Worm (Caenorhabditis elegans) whole organism, young adult: ENCODE results near the gene trr-1.

Source experiments
- B0019.2 ChIP-seq: fragments of 200-800 bp; sonication (Bioruptor generic); conservative IDR thresholded peaks from 2 replicates; pipeline ENCODE4 v1.3.6; 2022; ENCODE audit warnings: missing genetic modification reagents, missing genetic modification characterization, missing compliant biosample characterization
- D2030.7 ChIP-seq: fragments of 200-800 bp; sonication (Bioruptor generic); IDR thresholded peaks from 2 replicates; pipeline ENCODE4 v1.3.6; 2022; ENCODE audit warnings: missing genetic modification reagents, missing genetic modification characterization, missing compliant biosample characterization
- F10E7.11 ChIP-seq: sonication (generic microtip); optimal IDR thresholded peaks from 2 replicates; lab custom pipeline; 2017; ENCODE audit warnings: mild to moderate bottlenecking, missing genetic modification characterization, moderate library complexity, missing compliant biosample characterization
- Y79H2A.3 ChIP-seq: fragments of 200-800 bp; sonication (Bioruptor generic); conservative IDR thresholded peaks from 2 replicates; pipeline ENCODE4 v1.3.6; 2022; ENCODE audit warnings: missing genetic modification reagents, missing genetic modification characterization, missing compliant biosample characterization
- ceh-79 ChIP-seq: sonication (generic microtip); optimal IDR thresholded peaks from 2 replicates; lab custom pipeline; 2017; ENCODE audit warnings: mild to moderate bottlenecking, missing genetic modification characterization, missing compliant biosample characterization
- dox-1 ChIP-seq: fragments of 200-800 bp; sonication (Bioruptor generic); IDR thresholded peaks from 2 replicates; pipeline ENCODE4 v1.3.6; 2022; ENCODE audit warnings: missing genetic modification reagents, missing genetic modification characterization, missing compliant biosample characterization
- dpl-1 ChIP-seq: fragments of 150-350 bp; optimal IDR thresholded peaks from 2 replicates; lab custom pipeline; 2014; ENCODE audit warnings: missing biosample characterization, missing genetic modification reagents, missing genetic modification characterization
- lin-26 ChIP-seq: fragments of 200-800 bp; sonication (Bioruptor generic); IDR thresholded peaks from 2 replicates; pipeline ENCODE4 v1.3.6; 2022; ENCODE audit warnings: missing genetic modification reagents, missing genetic modification characterization, missing compliant biosample characterization
- rpc-1 ChIP-seq, 2 experiments: fragments of 150-350 bp in 1 of 2; sonication (generic microtip) in 1 of 2; optimal IDR thresholded peaks; 2 replicates each; lab custom pipeline; 2014 to 2018; ENCODE audit warnings: missing biosample characterization in 1 of 2, missing genetic modification characterization in 1 of 2, missing genetic modification reagents in 1 of 2, missing genotype in 1 of 2

DNA sequence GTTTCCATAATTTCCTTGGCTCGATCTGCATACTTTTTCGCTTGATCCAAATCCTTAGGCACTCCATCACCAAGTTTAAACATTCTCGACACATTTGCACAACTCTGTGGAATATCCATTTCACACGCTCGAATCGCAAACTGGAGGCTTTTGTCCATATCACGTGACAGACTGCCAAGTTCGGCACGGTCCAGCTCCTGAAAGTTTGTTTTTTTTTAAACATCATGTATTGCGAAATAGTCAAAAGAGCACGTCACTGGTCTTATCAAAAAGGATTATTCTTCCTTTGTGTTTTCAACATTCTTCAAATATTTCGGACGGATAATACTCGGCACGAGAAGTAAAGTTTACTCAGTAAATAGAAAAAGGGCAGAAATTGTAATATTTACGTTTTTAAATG lies 26.5 kb downstream of the trr-1 start:
- no peak for TF ChIP-seq dpl-1 (GFP tag; lab: Kevin White, UChicago)
- no peak for TF ChIP-seq rpc-1 (optimal IDR thresholded peaks at IDR 0.05; lab: Kevin White, UChicago)
- TF ChIP-seq rpc-1 (tag; optimal IDR thresholded peaks at IDR 0.05; lab: Kevin White, UChicago): no peak
- no peak for TF ChIP-seq ceh-79 (tag; lab: Kevin White, UChicago)
- TF ChIP-seq lin-26 (GFP tag; lab: Robert Waterston, UW): no peak
- no peak for TF ChIP-seq D2030.7
- no peak for TF ChIP-seq F10E7.11 (tag; lab: Kevin White, UChicago)
- TF ChIP-seq Y79H2A.3 (GFP tag; lab: Robert Waterston, UW): no peak
- TF ChIP-seq B0019.2 (GFP tag; lab: Robert Waterston, UW): no peak
- no peak for TF ChIP-seq dox-1 (GFP tag; lab: Robert Waterston, UW)
